Worm (Caenorhabditis elegans): Measurements from ENCODE around the gene hrpu-2.

The hrpu-2 gene

ce11 chrIV:2219334-2219755 lies 41.6 kb downstream of the hrpu-2 start (continued):
- TF ChIP-seq nhr-48 (tag; optimal IDR thresholded peaks at IDR 0.05) (peak; percentile 99), duxl-1 (tag; optimal IDR thresholded peaks at IDR 0.05; ENCODE audit: poor library complexity) (peak; percentile 89), lin-39 (tag; optimal IDR thresholded peaks at IDR 0.05) (no peak), lin-1 (GFP tag; IDR thresholded peaks at IDR 0.05) (peak; percentile 94), hlh-30 (tag; optimal IDR thresholded peaks at IDR 0.05; ENCODE audit: insufficient read depth) (peak; percentile 99), arid-1 (GFP tag; conservative IDR thresholded peaks at IDR 0.05) (peak; percentile 72; the same call in 1 of the 2 replicates), sdz-12 (GFP tag; optimal IDR thresholded peaks at IDR 0.05) (peak; percentile 43), pqm-1 (tag; optimal IDR thresholded peaks at IDR 0.05) (no peak), Y48G9A.11 (GFP tag; IDR thresholded peaks at IDR 0.05) (no peak), lin-15B (tag; optimal IDR thresholded peaks at IDR 0.05) (no peak), ceh-28 (tag; optimal IDR thresholded peaks at IDR 0.05) (no peak), madf-5 (GFP tag; IDR thresholded peaks at IDR 0.05) (0 out of 4 replicates have a peak, but pooled peaks of 1 of the 2 experiments have one; percentile 43), lin-38 (GFP tag; IDR thresholded peaks at IDR 0.05) (peak; percentile 86), tag-97 (GFP tag; IDR thresholded peaks at IDR 0.05) (no peak), saeg-2 (GFP tag; IDR thresholded peaks at IDR 0.05) (peak; percentile 98), nhr-42 (GFP tag; IDR thresholded peaks at IDR 0.05) (peak; percentile 88), nhr-28 (tag; optimal IDR thresholded peaks at IDR 0.05) (peak; percentile 92), aly-2 (tag; optimal IDR thresholded peaks at IDR 0.05) (no peak), zfp-3 (GFP tag; conservative IDR thresholded peaks at IDR 0.05) (peak; percentile 92), jun-1 (tag; optimal IDR thresholded peaks at IDR 0.05) (peak; percentile 90), nhr-76 (tag; optimal IDR thresholded peaks at IDR 0.05) (no peak), mdl-1 (tag; optimal IDR thresholded peaks at IDR 0.05) (peak; percentile 98 to 99), unc-62 (GFP tag; optimal IDR thresholded peaks at IDR 0.05 in 1 of 2) (peak in 1 of 2 experiments; percentile 99), unc-62 (tag; optimal IDR thresholded peaks at IDR 0.05) (no peak), nhr-6 (tag; optimal IDR thresholded peaks at IDR 0.05) (peak; percentile 91), egl-43 (GFP tag; IDR thresholded peaks at IDR 0.05) (peak; percentile 84; the same call in 1 of the 2 replicates), nhr-111 (GFP tag; optimal IDR thresholded peaks at IDR 0.05) (no peak), nhr-10 (tag; optimal IDR thresholded peaks at IDR 0.05) (peak; percentile 78), ceh-62 (tag; optimal IDR thresholded peaks at IDR 0.05) (no peak), lin-13 (GFP tag; optimal IDR thresholded peaks at IDR 0.05) (peak; percentile 92), zfp-2 (tag; optimal IDR thresholded peaks at IDR 0.05) (peak; percentile 83), ztf-7 (tag; optimal IDR thresholded peaks at IDR 0.05) (peak; percentile 17), Y75B8A.6 (GFP tag; IDR thresholded peaks at IDR 0.05) (peak; percentile 66; the same call in 1 of the 2 replicates), ceh-32 (tag; optimal IDR thresholded peaks at IDR 0.05; ENCODE audit: poor library complexity) (peak; percentile 82), madf-9 (GFP tag; conservative IDR thresholded peaks at IDR 0.05) (peak; percentile 92), hif-1 (tag; optimal IDR thresholded peaks at IDR 0.05) (peak; percentile 82 to 97), ZK337.2 (GFP tag; IDR thresholded peaks at IDR 0.05) (no peak; the same call in 1 of the 2 replicates), mes-2 (tag; optimal IDR thresholded peaks at IDR 0.05; ENCODE audit: poor library complexity, severe bottlenecking) (peak; percentile 80), mxl-3 (GFP tag; optimal IDR thresholded peaks at IDR 0.05) (peak; percentile 98), ctbp-1 (GFP tag; IDR thresholded peaks at IDR 0.05) (peak; percentile 92), F49E8.2 (tag; optimal IDR thresholded peaks at IDR 0.05; ENCODE audit: borderline replicate concordance) (no peak), daf-12 (tag; optimal IDR thresholded peaks at IDR 0.05) (no peak), egl-27 (tag; optimal IDR thresholded peaks at IDR 0.05) (no peak), unc-130 (GFP tag; optimal IDR thresholded peaks at IDR 0.05) (no peak), nhr-41 (GFP tag; IDR thresholded peaks at IDR 0.05) (peak; percentile 55; the same call in 1 of the 2 replicates), php-3 (GFP tag; IDR thresholded peaks at IDR 0.05) (peak; percentile 91), cey-2 (tag; optimal IDR thresholded peaks at IDR 0.05; ENCODE audit: borderline replicate concordance, insufficient read depth) (no peak), lim-7 (GFP tag; IDR thresholded peaks at IDR 0.05) (no peak), nhr-11 (tag; optimal IDR thresholded peaks at IDR 0.05) (peak; percentile 83), ama-1 (optimal IDR thresholded peaks at IDR 0.05) (no peak), nhr-77 (tag; optimal IDR thresholded peaks at IDR 0.05) (peak; percentile 80)

Data from whole organism, L4 larva.